Worm (Caenorhabditis elegans): ENCODE data around the gene nas-1.

The nas-1 gene

DNA sequence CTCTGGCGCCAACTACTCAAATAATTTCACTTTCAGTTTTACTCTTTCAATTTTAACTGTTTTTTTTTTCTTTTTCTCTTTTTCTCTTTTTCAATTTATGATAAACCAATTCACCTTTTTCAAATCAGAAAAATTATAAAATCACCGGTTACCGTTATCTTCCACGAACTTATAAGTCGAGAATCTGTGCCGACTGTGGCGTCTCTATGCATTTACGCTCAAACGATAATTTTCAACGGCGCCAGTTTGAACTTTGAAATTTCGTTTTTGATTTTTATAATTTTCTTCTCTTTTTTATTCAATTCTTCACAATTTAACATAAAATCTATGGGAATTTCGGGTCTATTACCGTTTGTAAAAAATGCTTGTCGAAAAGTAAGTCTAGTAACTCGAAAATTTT, 17.8 kb downstream of the nas-1 start, which contains the start of gene exo-1 (continued):
- TF ChIP-seq C16A3.4 (tag; optimal IDR thresholded peaks at IDR 0.05) (peak; percentile 95), jun-1 (tag; optimal IDR thresholded peaks at IDR 0.05) (no peak), nhr-90 (tag; optimal IDR thresholded peaks at IDR 0.05; ENCODE audit: poor library complexity) (peak; percentile 52), xbp-1 (tag; optimal IDR thresholded peaks at IDR 0.05) (no peak), unc-86 (tag; optimal IDR thresholded peaks at IDR 0.05) (no peak), C04F5.9 (tag; optimal IDR thresholded peaks at IDR 0.05) (no peak), nhr-47 (tag; optimal IDR thresholded peaks at IDR 0.05) (peak; percentile 49), skn-1 (tag; optimal IDR thresholded peaks at IDR 0.05) (peak; percentile 56), sox-4 (tag; optimal IDR thresholded peaks at IDR 0.05) (no peak), unc-130 (tag; optimal IDR thresholded peaks at IDR 0.05) (peak; percentile 77), nhr-20 (tag; optimal IDR thresholded peaks at IDR 0.05) (peak; percentile 43), hlh-4 (tag; optimal IDR thresholded peaks at IDR 0.05) (no peak), hlh-17 (GFP tag; optimal IDR thresholded peaks at IDR 0.05; ENCODE audit: borderline replicate concordance) (no peak), ceh-8 (GFP tag; optimal IDR thresholded peaks at IDR 0.05) (no peak), lin-14 (GFP tag; optimal IDR thresholded peaks at IDR 0.05) (no peak), nhr-76 (tag; optimal IDR thresholded peaks at IDR 0.05) (no peak), nhr-28 (tag; optimal IDR thresholded peaks at IDR 0.05) (no peak), snpc-4 (tag; optimal IDR thresholded peaks at IDR 0.05) (no peak), lsy-2 (tag; optimal IDR thresholded peaks at IDR 0.05) (peak; percentile 40 to 89), lin-13 (GFP tag; optimal IDR thresholded peaks at IDR 0.05) (peak; percentile 58), aly-2 (tag; optimal IDR thresholded peaks at IDR 0.05) (no peak), aha-1 (tag; optimal IDR thresholded peaks at IDR 0.05) (no peak), nhr-85 (tag) (peak; percentile 71), C34B4.2 (tag; optimal IDR thresholded peaks at IDR 0.05) (no peak), unc-98 (GFP tag; IDR thresholded peaks at IDR 0.05) (no peak), ama-1 (optimal IDR thresholded peaks at IDR 0.05) (no peak), nhr-19 (GFP tag; conservative IDR thresholded peaks at IDR 0.05) (no peak), Y116A8C.19 (tag; optimal IDR thresholded peaks at IDR 0.05; ENCODE audit: borderline replicate concordance) (no peak), mep-1 (tag; optimal IDR thresholded peaks at IDR 0.05) (peak; percentile 10), unc-62 (GFP tag; optimal IDR thresholded peaks at IDR 0.05) (no peak), grh-1 (GFP tag; IDR thresholded peaks at IDR 0.05) (no peak), lin-39 (tag; optimal IDR thresholded peaks at IDR 0.05) (no peak), irx-1 (tag; optimal IDR thresholded peaks at IDR 0.05) (no peak), sptf-1 (tag; optimal IDR thresholded peaks at IDR 0.05) (no peak), lir-3 (tag; optimal IDR thresholded peaks at IDR 0.05; ENCODE audit: poor library complexity) (peak; percentile 50), ceh-88 (GFP tag; IDR thresholded peaks at IDR 0.05) (no peak), F16B12.6 (tag; optimal IDR thresholded peaks at IDR 0.05) (peak; percentile 65), nhr-71 (tag; optimal IDR thresholded peaks at IDR 0.05) (peak; percentile 61), efl-1 (optimal IDR thresholded peaks at IDR 0.05) (peak; percentile 67 to 92), efl-1 (GFP tag; optimal IDR thresholded peaks at IDR 0.05 in 1 of 2) (peak; percentile 87 to 99), vab-15 (tag; optimal IDR thresholded peaks at IDR 0.05) (peak; percentile 26), tlp-1 (tag; optimal IDR thresholded peaks at IDR 0.05) (no peak), nhr-12 (tag; optimal IDR thresholded peaks at IDR 0.05) (no peak), elt-2 (tag; optimal IDR thresholded peaks at IDR 0.05) (no peak), pag-3 (tag; optimal IDR thresholded peaks at IDR 0.05; ENCODE audit: borderline replicate concordance, insufficient read depth) (no peak), ces-1 (GFP tag; optimal IDR thresholded peaks at IDR 0.05) (no peak), ceh-82 (tag; optimal IDR thresholded peaks at IDR 0.05) (peak in 1 of 3 experiments; percentile 37), efl-3 (GFP tag; optimal IDR thresholded peaks at IDR 0.05) (no peak), nhr-77 (tag; optimal IDR thresholded peaks at IDR 0.05) (peak; percentile 65), fos-1 (tag; optimal IDR thresholded peaks at IDR 0.05) (peak; percentile 2), ceh-90 (tag; optimal IDR thresholded peaks at IDR 0.05) (no peak), swsn-7 (tag; optimal IDR thresholded peaks at IDR 0.05) (no peak), unc-30 (tag; optimal IDR thresholded peaks at IDR 0.05) (no peak), pqm-1 (tag; optimal IDR thresholded peaks at IDR 0.05) (no peak), alr-1 (tag; optimal IDR thresholded peaks at IDR 0.05; ENCODE audit: borderline replicate concordance) (no peak)
